Fruit fly (Drosophila melanogaster): ENCODE results near the gene mRpL2.

The mRpL2 gene

DNA sequence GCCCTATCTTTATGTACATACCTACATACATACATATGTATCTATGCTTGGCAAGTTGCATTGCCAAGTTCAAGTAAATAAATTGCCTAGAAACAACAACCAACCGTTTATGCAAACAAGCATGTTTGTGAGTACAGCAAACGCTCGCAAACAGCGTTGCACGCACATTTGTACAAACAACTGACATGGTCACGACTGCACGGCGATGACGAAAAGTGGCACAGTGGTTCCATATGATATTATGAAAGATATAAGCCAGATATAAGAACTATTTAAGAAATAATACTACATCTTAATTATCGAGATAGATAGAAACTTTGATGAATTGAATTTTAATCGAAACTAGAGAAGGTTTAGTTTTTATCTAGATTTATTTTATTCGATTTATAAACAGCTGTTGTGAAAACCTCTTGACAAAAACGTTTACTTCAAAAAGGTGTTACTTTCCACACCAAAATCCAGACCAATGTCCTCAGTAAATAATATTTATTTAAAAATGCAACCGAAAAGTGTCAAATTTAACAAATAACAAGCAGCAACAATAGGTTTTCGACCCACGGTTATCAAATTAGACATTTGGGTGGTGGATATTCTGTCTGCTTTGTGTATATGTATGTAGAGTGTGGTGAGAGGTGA lies 30.7 kb upstream of the mRpL2 start (continued):
- peak in 1 of 2 experiments; percentile 96 for TF ChIP-seq Eip74EF (GFP tag; optimal IDR thresholded peaks at IDR 0.05)
- peak; percentile 73 for TF ChIP-seq CG1647 (GFP tag; optimal IDR thresholded peaks at IDR 0.05)
- peak; percentile 84 for TF ChIP-seq Ptx1 (GFP tag; IDR thresholded peaks at IDR 0.05)
- 0 out of 3 replicates have a peak, but pooled peaks have one; percentile 37 for TF ChIP-seq CG2889 (GFP tag; IDR thresholded peaks at IDR 0.05)
- TF ChIP-seq fd102C (GFP tag; optimal IDR thresholded peaks at IDR 0.05), result peak; percentile 93
- peak; percentile 86 for TF ChIP-seq ATbp (GFP tag; optimal IDR thresholded peaks at IDR 0.05)
- peak; percentile 44; the same call in 1 of the 2 replicates for TF ChIP-seq Gsc (GFP tag; IDR thresholded peaks at IDR 0.05)
- peak; percentile 52 for TF ChIP-seq Fer3 (tag; optimal IDR thresholded peaks at IDR 0.05)
- peak; percentile 93 for TF ChIP-seq nau (GFP tag; optimal IDR thresholded peaks at IDR 0.05)
- no peak for TF ChIP-seq CG7963 (GFP tag; IDR thresholded peaks at IDR 0.05; ENCODE audit: partially characterized antibody)
- TF ChIP-seq CG2120 (GFP tag; optimal IDR thresholded peaks at IDR 0.05), result peak; percentile 76
- peak; percentile 93 for TF ChIP-seq D19A (tag; optimal IDR thresholded peaks at IDR 0.05)
- peak; percentile 43; the same call in 1 of the 2 replicates for TF ChIP-seq Oaz (GFP tag; IDR thresholded peaks at IDR 0.05)
- TF ChIP-seq CG10209 (GFP tag; optimal IDR thresholded peaks at IDR 0.05), result peak; percentile 92
- peak; percentile 86 for TF ChIP-seq CG4360 (GFP tag; IDR thresholded peaks at IDR 0.05)
- peak; percentile 75 for TF ChIP-seq pum (GFP tag; optimal IDR thresholded peaks at IDR 0.05)
- peak; percentile 59 for TF ChIP-seq gce (GFP tag; IDR thresholded peaks at IDR 0.05)
- TF ChIP-seq lab (GFP tag; optimal IDR thresholded peaks at IDR 0.05), result peak; percentile 89
- peak; percentile 87 for TF ChIP-seq ind (GFP tag; optimal IDR thresholded peaks at IDR 0.05)
- TF ChIP-seq Dfd (GFP tag; optimal IDR thresholded peaks at IDR 0.05), result no peak
- TF ChIP-seq wek (GFP tag; optimal IDR thresholded peaks at IDR 0.05), result peak; percentile 78
- TF ChIP-seq Abd-B (GFP tag; optimal IDR thresholded peaks at IDR 0.05), result peak; percentile 79
- peak; percentile 90 for TF ChIP-seq Awh (GFP tag; IDR thresholded peaks at IDR 0.05)
- peak; percentile 96 for TF ChIP-seq Ets65A (GFP tag)
- peak; percentile 70 for TF ChIP-seq btn (GFP tag; optimal IDR thresholded peaks at IDR 0.05)
- TF ChIP-seq exex (tag; optimal IDR thresholded peaks at IDR 0.05), result no peak
- peak; percentile 57 for TF ChIP-seq HLH54F (GFP tag; optimal IDR thresholded peaks at IDR 0.05)
- peak; percentile 65 for TF ChIP-seq CG4404 (GFP tag; IDR thresholded peaks at IDR 0.05)
- TF ChIP-seq CG32532 (GFP tag; IDR thresholded peaks at IDR 0.05), result peak; percentile 58; the same call in 1 of the 2 replicates
- TF ChIP-seq NC2β (GFP tag; optimal IDR thresholded peaks at IDR 0.05), result peak; percentile 79
- TF ChIP-seq lilli (GFP tag; optimal IDR thresholded peaks at IDR 0.05), result peak; percentile 89
- peak; percentile 86 for TF ChIP-seq ewg (GFP tag; optimal IDR thresholded peaks at IDR 0.05)
- peak; percentile 83; the same call in 2 of the 3 replicates for TF ChIP-seq tgo (GFP tag; IDR thresholded peaks at IDR 0.05)
- peak; percentile 91 for TF ChIP-seq Chrac-16 (GFP tag; optimal IDR thresholded peaks at IDR 0.05)
- TF ChIP-seq sim (GFP tag; IDR thresholded peaks at IDR 0.05), result peak; percentile 71
- TF ChIP-seq CG1602 (GFP tag; optimal IDR thresholded peaks at IDR 0.05), result peak; percentile 87
- TF ChIP-seq prd (optimal IDR thresholded peaks at IDR 0.05), result no peak
- TF ChIP-seq prd (GFP tag; IDR thresholded peaks at IDR 0.05), result peak; percentile 85
- peak; percentile 44; the same call in 1 of the 2 replicates for TF ChIP-seq slbo (GFP tag; IDR thresholded peaks at IDR 0.05)
- TF ChIP-seq CG14860 (GFP tag; IDR thresholded peaks at IDR 0.05; ENCODE audit: partially characterized antibody), result peak; percentile 47; the same call in 1 of the 3 replicates
- peak; percentile 79 for TF ChIP-seq CG3838 (GFP tag; optimal IDR thresholded peaks at IDR 0.05)
- peak; percentile 67 for TF ChIP-seq Ets97D (GFP tag; optimal IDR thresholded peaks at IDR 0.05)
- peak; percentile 67 for TF ChIP-seq CG15011 (GFP tag; optimal IDR thresholded peaks at IDR 0.05)
- peak; percentile 35 for TF ChIP-seq Dip3 (GFP tag; optimal IDR thresholded peaks at IDR 0.05)
- peak; percentile 90 for TF ChIP-seq CG8388 (GFP tag; optimal IDR thresholded peaks at IDR 0.05)
- TF ChIP-seq CG17912 (GFP tag; optimal IDR thresholded peaks at IDR 0.05), result no peak
- peak; percentile 97 for TF ChIP-seq CG8924 (tag; optimal IDR thresholded peaks at IDR 0.05)
- peak; percentile 75 for TF ChIP-seq ac (GFP tag; optimal IDR thresholded peaks at IDR 0.05)
- TF ChIP-seq chn (GFP tag; optimal IDR thresholded peaks at IDR 0.05), result peak; percentile 84
- peak; percentile 79 for TF ChIP-seq CG3281 (GFP tag; optimal IDR thresholded peaks at IDR 0.05)

Data from whole organism, embryonic.